Worm (Caenorhabditis elegans) whole organism, late embryonic: ENCODE measurements around the gene F40C5.1.
"Not testable (repeated sequence)": the region's sequence is repeated elsewhere in the genome, so short reads cannot be mapped to it uniquely, and the experiment has no call there.

Experiments used
- F13H6.1 ChIP-seq: sonication (generic microtip); optimal IDR thresholded peaks from 2 replicates; lab custom pipeline; 2016; ENCODE audit warnings: missing genetic modification characterization, missing compliant biosample characterization
- K02D7.2 ChIP-seq: sonication (generic microtip); optimal IDR thresholded peaks from 2 replicates; lab custom pipeline; 2017; ENCODE audit warnings: mild to moderate bottlenecking, missing genetic modification characterization, missing compliant biosample characterization
- K09A11.1 ChIP-seq: sonication (generic microtip); optimal IDR thresholded peaks from 2 replicates; lab custom pipeline; 2017; ENCODE audit warnings: antibody characterized with exemption, mild to moderate bottlenecking, missing genetic modification characterization, missing compliant biosample characterization; ENCODE audit not compliant: insufficient read depth
- Y22D7AL.16 ChIP-seq: sonication (generic microtip); optimal IDR thresholded peaks from 2 replicates; lab custom pipeline; 2016; ENCODE audit warnings: missing genetic modification characterization, missing compliant biosample characterization
- ceh-14 ChIP-seq: sonication (generic microtip); optimal IDR thresholded peaks from 2 replicates; lab custom pipeline; 2016; ENCODE audit warnings: missing genotype, missing genetic modification characterization, missing compliant biosample characterization
- ceh-2 ChIP-seq: sonication (generic microtip); optimal IDR thresholded peaks from 2 replicates; lab custom pipeline; 2016; ENCODE audit warnings: missing genotype, missing genetic modification characterization, missing compliant biosample characterization
- ceh-30 ChIP-seq: fragments of 150-350 bp; optimal IDR thresholded peaks from 2 replicates; lab custom pipeline; 2014; ENCODE audit warnings: missing biosample characterization, missing genetic modification characterization
- ceh-34 ChIP-seq: sonication (generic microtip); optimal IDR thresholded peaks from 2 replicates; lab custom pipeline; 2016; ENCODE audit warnings: mild to moderate bottlenecking, missing genetic modification characterization, missing compliant biosample characterization
- ceh-9 ChIP-seq: sonication (generic microtip); optimal IDR thresholded peaks from 2 replicates; lab custom pipeline; 2016; ENCODE audit warnings: mild to moderate bottlenecking, missing genetic modification characterization, inconsistent platforms, missing compliant biosample characterization
- dve-1 ChIP-seq: sonication (generic microtip); optimal IDR thresholded peaks from 2 replicates; lab custom pipeline; 2017; ENCODE audit warnings: antibody characterized with exemption, mild to moderate bottlenecking, missing genetic modification characterization, missing compliant biosample characterization
- elt-2 ChIP-seq: sonication (generic microtip); optimal IDR thresholded peaks from 2 replicates; lab custom pipeline; 2016; ENCODE audit warnings: missing genetic modification reagents, missing genetic modification characterization, missing compliant biosample characterization
- elt-4 ChIP-seq: sonication (generic microtip); optimal IDR thresholded peaks from 2 replicates; lab custom pipeline; 2016; ENCODE audit warnings: missing genetic modification characterization, missing compliant biosample characterization
- ets-4 ChIP-seq: sonication (generic microtip); optimal IDR thresholded peaks from 2 replicates; lab custom pipeline; 2016; ENCODE audit warnings: missing genetic modification characterization, missing compliant biosample characterization
- eyg-1 ChIP-seq: sonication (generic microtip); optimal IDR thresholded peaks from 2 replicates; lab custom pipeline; 2016; ENCODE audit warnings: missing genotype, missing genetic modification characterization, missing compliant biosample characterization
- fkh-6 ChIP-seq: sonication (generic microtip); optimal IDR thresholded peaks from 2 replicates; lab custom pipeline; 2016; ENCODE audit warnings: missing genetic modification characterization, missing compliant biosample characterization
- hlh-13 ChIP-seq: fragments of 200-800 bp; sonication (Bioruptor generic); optimal IDR thresholded peaks from 2 replicates; lab custom pipeline; 2018; ENCODE audit warnings: mild to moderate bottlenecking, missing genetic modification characterization, missing compliant biosample characterization
- hlh-30 ChIP-seq: sonication (generic microtip); optimal IDR thresholded peaks from 2 replicates; lab custom pipeline; 2017; ENCODE audit warnings: antibody characterized with exemption, missing genetic modification characterization, missing compliant biosample characterization; ENCODE audit not compliant: insufficient read depth
- hlh-8 ChIP-seq: sonication (generic microtip); optimal IDR thresholded peaks from 2 replicates; lab custom pipeline; 2016; ENCODE audit warnings: missing genotype, missing genetic modification characterization, missing compliant biosample characterization
- lin-11 ChIP-seq: fragments of 200-800 bp; sonication (Bioruptor generic); optimal IDR thresholded peaks from 2 replicates; lab custom pipeline; 2018; ENCODE audit warnings: mild to moderate bottlenecking, missing genetic modification characterization, missing compliant biosample characterization
- nhr-11 ChIP-seq: fragments of 150-350 bp; optimal IDR thresholded peaks from 2 replicates; lab custom pipeline; 2014; ENCODE audit warnings: missing biosample characterization, missing genetic modification characterization
- nhr-232 ChIP-seq: sonication (generic microtip); optimal IDR thresholded peaks from 2 replicates; lab custom pipeline; 2016; ENCODE audit warnings: missing genetic modification characterization, missing compliant biosample characterization
- npax-4 ChIP-seq: sonication (generic microtip); optimal IDR thresholded peaks from 2 replicates; lab custom pipeline; 2016; ENCODE audit warnings: missing genetic modification characterization, missing compliant biosample characterization
- pha-4 ChIP-seq: fragments of 150-350 bp; optimal IDR thresholded peaks from 2 replicates; lab custom pipeline; 2018; ENCODE audit warnings: missing biosample characterization, missing genetic modification reagents, missing genetic modification characterization
- pqm-1 ChIP-seq: sonication (generic microtip); optimal IDR thresholded peaks from 2 replicates; lab custom pipeline; 2016; ENCODE audit warnings: missing genetic modification characterization, missing compliant biosample characterization
- rnt-1 ChIP-seq: sonication (generic microtip); optimal IDR thresholded peaks from 2 replicates; lab custom pipeline; 2016; ENCODE audit warnings: missing genetic modification characterization, missing compliant biosample characterization
- sdc-2 ChIP-seq: sonication (generic microtip); optimal IDR thresholded peaks from 2 replicates; lab custom pipeline; 2016; ENCODE audit warnings: missing genotype, missing genetic modification characterization, missing compliant biosample characterization
- sox-2 ChIP-seq: fragments of 200-800 bp; sonication (Bioruptor generic); IDR thresholded peaks from 2 replicates; pipeline ENCODE4 v1.3.6; 2022; ENCODE audit warnings: missing genetic modification reagents, missing genetic modification characterization, missing compliant biosample characterization
- syd-9 ChIP-seq: sonication (generic microtip); optimal IDR thresholded peaks from 2 replicates; lab custom pipeline; 2016; ENCODE audit warnings: mild to moderate bottlenecking, missing genetic modification characterization, moderate library complexity, missing compliant biosample characterization
- ttx-3 ChIP-seq: sonication (generic microtip); optimal IDR thresholded peaks from 2 replicates; lab custom pipeline; 2016; ENCODE audit warnings: missing genetic modification reagents, missing genetic modification characterization, missing compliant biosample characterization
- unc-3 ChIP-seq, 2 experiments: fragments of 200-800 bp in 1 of 2; sonication (Bioruptor generic) in 1 of 2; sonication (generic microtip) in 1 of 2; conservative IDR thresholded peaks in 1 of 2; optimal IDR thresholded peaks in 1 of 2; 2 replicates each; pipeline versions ENCODE4 v1.3.6 to Lab custom; 2016 to 2022; ENCODE audit warnings: missing compliant biosample characterization in 2 of 2, missing genetic modification characterization in 2 of 2, missing genetic modification reagents in 1 of 2
- unc-42 ChIP-seq: sonication (generic microtip); optimal IDR thresholded peaks from 2 replicates; lab custom pipeline; 2016; ENCODE audit warnings: missing genotype, missing genetic modification characterization, missing compliant biosample characterization
- unc-55 ChIP-seq: sonication (generic microtip); optimal IDR thresholded peaks from 2 replicates; lab custom pipeline; 2017; ENCODE audit warnings: missing biosample characterization, missing genetic modification reagents, missing genetic modification characterization
- unc-86 ChIP-seq: sonication (generic microtip); optimal IDR thresholded peaks from 2 replicates; lab custom pipeline; 2016; ENCODE audit warnings: missing genetic modification characterization, missing compliant biosample characterization
- zip-5 ChIP-seq: sonication (generic microtip); optimal IDR thresholded peaks from 2 replicates; lab custom pipeline; 2016; ENCODE audit warnings: missing genetic modification characterization, missing compliant biosample characterization
- ztf-16 ChIP-seq: sonication (generic microtip); optimal IDR thresholded peaks from 2 replicates; lab custom pipeline; 2017; ENCODE audit warnings: missing genetic modification characterization, missing compliant biosample characterization

The F40C5.1 gene

ce11 chrV:3558744-3559143 is 13.8 kb upstream of the F40C5.1 start, which contains the start of gene T24A6.1:
Gene T24A6.1 (plus strand): TSS chrV:3559044.
- TF ChIP-seq npax-4 (tag; lab: Kevin White, UChicago); sdc-2 (tag; lab: Kevin White, UChicago); sox-2 (GFP tag; lab: Robert Waterston, UW): not testable (repeated sequence)

- not testable (repeated sequence) for TF ChIP-seq eyg-1, hlh-30, zip-5 (tag; lab: Kevin White, UChicago)
These were observed 9.7 kb upstream of the F40C5.1 start, which contains the start of gene T24A6.16 for ce11 chrV:3562824-3563223. Gene T24A6.16 (minus strand): TSS chrV:3562924.

ce11 chrV:3564335-3564734 is 8.2 kb upstream of the F40C5.1 start, which contains the start of gene T24A6.17:
Gene T24A6.17 (minus strand): TSS chrV:3564435.
- TF ChIP-seq lin-11 (tag; lab: Kevin White, UChicago); syd-9; Y22D7AL.16 (tag; lab: Kevin White, UChicago): not testable (repeated sequence)
- TF ChIP-seq, all 69 proteins: peak for 0; not testable (repeated sequence) for 69

- not testable (repeated sequence) for TF ChIP-seq K09A11.1; dve-1; unc-42 (tag; lab: Kevin White, UChicago)
These were observed 1.8 kb upstream of the F40C5.1 start, which contains the start of gene F40C5.2 for ce11 chrV:3570695-3571094. Gene F40C5.2 (plus strand): TSS chrV:3570995.

ce11 chrV:3575759-3576158 is 3.3 kb downstream of the F40C5.1 start, which contains the start of gene grl-27:
Gene grl-27 (minus strand): TSS chrV:3575859.
- TF ChIP-seq ceh-34, result no peak
- no peak for TF ChIP-seq unc-55 (GFP tag; lab: Kevin White, UChicago)
- no peak for TF ChIP-seq elt-2
- TF ChIP-seq hlh-30 (tag; lab: Kevin White, UChicago), result no peak
- no peak for TF ChIP-seq K02D7.2 (tag; lab: Kevin White, UChicago)

- TF ChIP-seq elt-4 (tag; lab: Kevin White, UChicago), result no peak
- TF ChIP-seq ceh-14 (tag; lab: Kevin White, UChicago), result no peak
- no peak for TF ChIP-seq unc-86 (tag; lab: Kevin White, UChicago)
- TF ChIP-seq ttx-3 (tag; lab: Kevin White, UChicago), result no peak
- no peak for TF ChIP-seq nhr-232 (tag; lab: Kevin White, UChicago)
- no peak for TF ChIP-seq ets-4
- no peak for TF ChIP-seq ceh-30
- TF ChIP-seq pha-4 (tag; lab: Kevin White, UChicago), result no peak
- no peak for TF ChIP-seq hlh-13
- TF ChIP-seq ztf-16, result no peak
- no peak for TF ChIP-seq F13H6.1
- TF ChIP-seq unc-3 (GFP tag; conservative IDR thresholded peaks at IDR 0.05; lab: Robert Waterston, UW), result no peak
- TF ChIP-seq unc-3 (tag; optimal IDR thresholded peaks at IDR 0.05; lab: Kevin White, UChicago), result no peak
These were observed 6.3 kb downstream of the F40C5.1 start, which contains the start of gene pygl-1 for ce11 chrV:3578813-3579212. Gene pygl-1 (plus strand): TSS chrV:3579023.

- TF ChIP-seq ceh-2 (tag; lab: Kevin White, UChicago) (no peak), rnt-1 (tag; lab: Kevin White, UChicago) (no peak), hlh-30 (tag; lab: Kevin White, UChicago) (no peak), dve-1 (no peak), hlh-8 (no peak), pqm-1 (tag; lab: Kevin White, UChicago) (no peak), unc-42 (tag; lab: Kevin White, UChicago) (no peak), fkh-6 (tag; lab: Kevin White, UChicago) (no peak), ceh-9 (tag; lab: Kevin White, UChicago) (no peak), zip-5 (tag; lab: Kevin White, UChicago) (no peak), nhr-11 (tag; lab: Kevin White, UChicago) (no peak)
These were observed 6.7 kb downstream of the F40C5.1 start for ce11 chrV:3579248-3579647.
